Worm (Caenorhabditis elegans): ENCODE measurements around the gene str-32.

DNA sequence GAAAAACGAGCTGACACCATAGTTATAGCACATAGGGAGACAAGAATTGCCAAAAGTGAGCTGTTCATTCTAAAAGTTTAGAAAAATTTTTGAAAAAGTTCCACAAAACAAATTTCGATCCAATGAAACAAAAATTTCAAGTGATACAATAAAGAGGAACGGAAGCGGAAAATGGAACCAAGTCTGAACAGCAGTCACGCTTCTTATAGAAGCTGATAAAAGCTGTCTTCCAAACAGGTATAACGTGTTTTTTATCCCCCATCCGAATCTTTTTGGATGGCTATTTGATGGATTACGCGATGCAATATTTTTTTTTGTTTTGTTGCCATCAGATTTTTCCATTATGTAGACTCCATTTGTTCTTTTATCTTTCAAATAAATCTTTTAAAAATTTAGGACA is 31.0 kb upstream of the str-32 start, which contains the start of gene H23N18.5:
- no peak for TF ChIP-seq R02D3.7 (tag; optimal IDR thresholded peaks at IDR 0.05)
- peak; percentile 54 for TF ChIP-seq nhr-25 (tag; optimal IDR thresholded peaks at IDR 0.05)
- no peak for TF ChIP-seq elt-1 (tag; optimal IDR thresholded peaks at IDR 0.05)
- no peak for TF ChIP-seq lin-39 (tag; optimal IDR thresholded peaks at IDR 0.05)
- no peak for TF ChIP-seq dmd-4 (tag; optimal IDR thresholded peaks at IDR 0.05)
- no peak for TF ChIP-seq nhr-11 (tag; optimal IDR thresholded peaks at IDR 0.05)
- no peak for TF ChIP-seq elt-3 (tag; optimal IDR thresholded peaks at IDR 0.05)
- no peak for TF ChIP-seq nhr-77 (tag; optimal IDR thresholded peaks at IDR 0.05)
- no peak for TF ChIP-seq unc-39 (tag; optimal IDR thresholded peaks at IDR 0.05)
- no peak for TF ChIP-seq skn-1 (tag; optimal IDR thresholded peaks at IDR 0.05)
- no peak for TF ChIP-seq ztf-4 (tag; optimal IDR thresholded peaks at IDR 0.05)
- TF ChIP-seq mbf-1 (tag; optimal IDR thresholded peaks at IDR 0.05): no peak

Measured in whole organism, L2 larva.